Fruit fly (Drosophila melanogaster): Measurements from ENCODE around the gene mnb.

Gene mnb

DNA sequence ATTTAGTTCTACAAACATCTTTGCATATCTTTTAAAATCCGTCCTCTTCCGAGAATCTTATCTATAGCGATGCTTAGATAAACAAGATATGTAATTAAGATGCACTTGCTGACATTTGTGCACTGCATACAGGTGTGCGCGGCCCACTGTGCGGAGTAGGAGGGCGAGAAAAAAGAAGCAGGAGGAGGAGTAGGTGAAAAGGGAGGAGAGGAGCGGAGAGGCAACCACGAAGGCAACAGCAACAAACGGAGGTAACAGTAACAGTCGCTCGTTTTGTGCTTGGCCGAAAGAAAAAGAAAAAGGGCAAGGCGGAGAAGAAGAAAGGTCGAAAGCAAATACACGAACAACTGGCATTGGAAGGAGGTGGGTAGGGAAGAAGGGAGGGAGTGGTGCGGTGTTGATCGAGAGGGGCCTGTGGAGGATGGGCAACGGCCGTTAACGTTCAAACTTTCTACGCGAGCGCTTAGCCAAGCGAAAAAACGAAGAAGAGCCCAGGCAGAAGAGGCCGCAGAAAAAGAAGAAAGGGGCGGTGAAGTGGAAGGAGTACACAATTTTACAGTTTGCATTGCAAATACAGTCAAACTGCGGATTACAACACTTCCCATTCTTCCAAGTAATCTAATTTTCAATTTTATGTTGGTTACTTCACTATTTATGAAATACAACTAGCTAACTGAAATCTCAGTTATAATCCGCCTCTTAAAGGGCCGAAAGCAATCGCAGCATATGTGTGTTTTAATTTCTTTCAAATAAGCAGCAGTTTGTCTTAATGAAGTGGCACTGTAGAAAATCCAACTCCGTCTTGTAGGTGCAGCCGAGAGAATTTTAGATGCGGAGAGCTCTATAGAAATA lies 54.6 kb downstream of the mnb start:
- TF ChIP-seq CTCF (optimal IDR thresholded peaks at IDR 0.05) (no peak), CG8478 (optimal IDR thresholded peaks at IDR 0.05) (no peak)

DNA sequence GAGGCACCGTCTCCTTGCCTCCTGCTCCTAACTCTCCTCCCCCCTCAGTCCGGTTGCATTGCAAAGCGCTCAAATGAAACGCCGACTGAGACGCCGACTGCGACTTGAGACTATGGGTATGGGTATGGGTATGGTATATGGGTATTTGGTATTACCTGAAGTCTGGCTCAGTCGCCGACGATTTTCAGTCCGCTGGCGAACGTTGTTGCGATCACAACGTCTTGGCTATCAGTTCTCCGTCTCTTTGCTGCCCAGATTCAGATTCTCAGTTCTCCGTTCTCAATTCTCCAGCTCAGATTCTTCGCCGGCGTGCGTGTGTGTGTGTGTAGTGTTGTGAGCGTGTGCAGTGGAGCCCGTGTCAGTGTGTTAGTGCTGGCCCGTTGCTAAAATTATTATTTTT lies 56.4 kb downstream of the mnb start, which contains the start of gene CG6398:
TSS of gene CG6398 (plus strand) at position 185 of the 400 bp plus-strand sequence.
- no peak for TF ChIP-seq CG8478 (optimal IDR thresholded peaks at IDR 0.05)

DNA sequence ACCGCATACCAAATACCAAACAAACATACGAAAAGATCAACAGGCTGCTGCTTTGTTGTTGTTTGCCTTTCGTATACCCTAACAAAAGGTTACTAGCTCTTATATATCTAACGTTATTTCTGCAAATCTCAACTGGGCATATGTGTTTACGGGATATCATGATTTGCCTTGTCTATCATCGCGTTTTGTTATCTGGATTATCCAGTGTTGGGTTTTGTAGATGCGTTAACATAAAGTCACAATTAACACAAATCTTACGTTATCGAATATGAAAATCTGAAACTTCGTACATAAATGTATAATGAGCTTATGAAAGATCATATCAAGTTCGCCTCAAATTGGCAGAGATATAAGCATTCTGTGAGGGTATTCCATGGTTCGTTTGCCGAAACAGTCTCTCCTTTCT lies 56.8 kb downstream of the mnb start:
- TF ChIP-seq CG8478 (optimal IDR thresholded peaks at IDR 0.05) (no peak), CTCF (optimal IDR thresholded peaks at IDR 0.05) (no peak)

DNA sequence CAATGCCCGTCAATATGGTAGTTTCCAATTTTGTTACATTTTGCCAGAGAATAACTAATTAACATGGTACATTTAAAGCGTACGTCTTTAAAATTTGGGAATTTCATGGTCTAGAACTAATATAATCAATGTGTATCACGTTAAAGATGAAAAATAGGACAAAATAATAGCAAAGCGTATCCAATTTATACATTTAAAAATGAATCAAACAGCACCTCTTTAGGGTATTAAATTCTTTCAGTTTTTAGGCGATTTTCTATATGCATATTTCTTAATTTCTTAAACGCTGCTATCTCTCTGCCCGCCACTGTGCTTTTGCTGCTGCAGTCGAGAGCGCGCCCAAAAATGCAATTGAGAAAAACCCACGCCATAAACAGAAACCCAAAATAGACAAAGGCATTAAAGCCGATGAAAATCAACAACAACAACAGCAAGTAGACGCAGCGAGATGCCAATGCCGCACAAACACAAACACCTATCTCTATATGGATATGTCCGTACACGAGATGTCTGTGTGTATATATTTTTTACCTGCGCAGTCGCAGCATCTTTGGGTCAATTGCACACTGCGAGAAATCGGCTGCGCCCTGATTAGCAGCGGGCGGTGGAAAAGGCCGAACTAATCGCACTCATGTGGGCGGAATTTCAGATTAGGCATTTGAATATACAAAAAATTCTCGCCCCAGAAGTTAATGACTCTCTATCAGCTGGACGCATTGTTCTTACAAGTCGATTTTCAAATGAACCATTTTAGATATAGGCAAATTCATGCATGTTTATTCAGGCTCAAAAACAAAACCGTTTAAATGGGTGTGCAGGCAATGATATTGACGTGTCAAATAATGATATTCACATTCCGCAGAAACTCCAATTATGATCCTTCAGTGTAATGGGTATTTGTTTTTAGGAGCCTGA lies 57.7 kb downstream of the mnb start:
- TF ChIP-seq CTCF (optimal IDR thresholded peaks at IDR 0.05): no peak
- TF ChIP-seq CG8478 (optimal IDR thresholded peaks at IDR 0.05): no peak

DNA sequence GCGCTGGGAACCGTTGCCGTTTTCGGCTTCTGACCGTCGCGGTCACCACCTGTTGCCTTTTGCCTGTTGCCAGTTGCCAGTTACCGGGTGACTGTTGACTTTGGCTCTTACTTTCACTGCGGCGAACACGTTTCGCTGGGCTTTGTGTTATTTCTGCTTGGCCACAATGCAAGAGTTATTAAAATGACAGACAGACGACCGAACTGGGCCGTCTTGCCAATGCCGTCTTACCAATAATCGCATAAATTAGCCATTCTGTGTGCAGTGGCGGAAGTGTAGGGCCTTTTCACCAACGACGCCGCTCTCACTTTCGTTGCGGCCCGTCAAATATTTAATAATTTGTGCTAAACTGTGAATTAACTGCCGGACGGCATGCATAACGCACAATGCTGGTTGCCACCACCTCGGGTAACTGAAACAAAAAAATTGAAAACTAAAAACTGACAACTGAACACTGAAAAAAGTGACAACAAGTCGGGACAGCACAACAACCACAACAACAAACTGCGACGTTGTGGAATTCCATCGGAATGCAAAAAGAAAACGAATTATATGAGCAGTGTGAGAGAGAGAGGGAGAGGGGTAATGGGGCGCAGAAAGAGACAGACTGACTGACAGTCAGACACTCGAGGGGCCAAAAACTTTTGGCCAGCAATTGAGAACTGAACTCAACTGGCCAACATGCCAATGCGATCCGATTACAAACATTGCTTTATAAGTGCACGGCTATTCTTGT lies 58.6 kb downstream of the mnb start:
- TF ChIP-seq CTCF (optimal IDR thresholded peaks at IDR 0.05) (no peak), CG8478 (optimal IDR thresholded peaks at IDR 0.05) (no peak)

DNA sequence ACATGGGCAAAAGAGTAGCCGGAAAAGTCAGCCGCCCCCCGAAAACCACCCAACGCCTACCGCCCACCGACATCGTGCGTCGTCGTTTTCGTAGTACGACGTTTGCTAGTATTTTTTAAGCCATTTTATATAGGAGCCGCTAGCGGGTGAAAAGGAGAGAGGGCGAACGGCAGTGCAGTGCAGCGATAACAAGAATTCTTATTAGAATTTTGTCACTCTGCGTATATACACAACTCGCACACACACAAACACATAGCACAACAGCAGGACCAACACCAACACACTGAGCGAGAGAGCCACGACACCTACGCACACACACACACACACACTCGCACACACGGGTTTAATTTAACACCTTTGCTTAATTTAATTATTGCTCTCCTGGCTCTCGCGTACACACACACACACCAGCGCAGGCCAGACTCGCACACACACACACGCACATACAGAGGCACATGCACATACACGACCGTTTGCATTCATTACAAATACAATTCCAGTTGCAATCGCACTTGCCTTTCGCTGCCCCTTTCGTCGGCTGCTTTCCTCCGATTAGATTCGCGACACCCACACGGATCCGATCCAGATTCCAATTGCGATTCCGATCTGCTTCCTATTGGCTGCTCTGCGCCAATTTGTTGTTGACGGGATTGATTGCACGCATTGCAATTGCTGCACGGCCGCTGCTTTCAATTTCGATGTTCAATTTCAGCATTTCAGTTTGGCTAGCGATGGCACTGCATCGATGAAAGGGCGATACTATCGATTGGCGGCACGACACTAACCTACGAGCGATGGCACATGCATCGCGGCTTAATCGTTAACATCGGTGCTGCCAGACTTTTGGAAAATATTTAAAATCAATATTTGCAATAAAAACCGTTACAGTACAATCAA lies 60.0 kb downstream of the mnb start, which contains the start of gene Socs16D:
TSS of gene Socs16D (minus strand) at position 758 of the 897 bp plus-strand sequence.
- TF ChIP-seq CTCF (optimal IDR thresholded peaks at IDR 0.05) (peak; percentile 28 to 59), CG8478 (optimal IDR thresholded peaks at IDR 0.05) (no peak)

DNA sequence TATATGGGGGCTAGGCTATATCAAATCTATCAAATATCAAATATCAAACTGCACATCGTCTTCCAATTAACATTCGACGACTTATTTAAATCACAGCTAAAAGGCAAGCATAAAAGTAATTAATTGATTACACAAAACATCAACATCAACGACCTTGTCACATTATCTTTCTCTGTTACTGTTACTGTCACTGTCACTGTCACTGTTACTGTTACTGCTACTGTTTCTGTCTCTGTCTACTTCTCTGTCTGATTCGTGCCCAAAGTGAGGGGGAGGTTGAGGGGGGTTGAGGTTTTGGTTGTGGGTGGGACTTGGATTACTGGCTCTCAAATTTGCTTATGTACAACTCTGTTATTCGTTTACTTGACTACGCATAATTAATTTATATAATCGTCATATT lies 65.6 kb downstream of the mnb start:
- no peak for TF ChIP-seq CG8478 (optimal IDR thresholded peaks at IDR 0.05)
- no peak for TF ChIP-seq CTCF (optimal IDR thresholded peaks at IDR 0.05)

DNA sequence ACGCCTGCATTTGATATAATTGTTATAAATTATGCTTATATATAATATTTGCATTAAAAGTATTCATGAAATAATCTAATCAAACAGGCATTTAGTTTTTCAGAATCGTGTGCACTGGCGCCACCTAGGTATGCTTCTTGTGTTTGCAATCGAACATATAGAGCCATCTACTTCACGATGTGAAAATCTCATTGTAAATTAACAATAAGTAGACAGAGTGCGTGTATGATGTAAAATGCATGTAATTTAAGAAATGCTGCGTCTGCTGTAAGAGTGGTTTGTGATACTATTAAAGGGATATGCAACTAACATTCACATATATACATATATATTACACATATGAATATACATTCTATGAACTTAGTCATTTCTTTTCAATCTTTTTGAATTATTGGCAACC lies 66.8 kb downstream of the mnb start:
- TF ChIP-seq CTCF (optimal IDR thresholded peaks at IDR 0.05) (peak; percentile 95), CG8478 (optimal IDR thresholded peaks at IDR 0.05) (no peak)

DNA sequence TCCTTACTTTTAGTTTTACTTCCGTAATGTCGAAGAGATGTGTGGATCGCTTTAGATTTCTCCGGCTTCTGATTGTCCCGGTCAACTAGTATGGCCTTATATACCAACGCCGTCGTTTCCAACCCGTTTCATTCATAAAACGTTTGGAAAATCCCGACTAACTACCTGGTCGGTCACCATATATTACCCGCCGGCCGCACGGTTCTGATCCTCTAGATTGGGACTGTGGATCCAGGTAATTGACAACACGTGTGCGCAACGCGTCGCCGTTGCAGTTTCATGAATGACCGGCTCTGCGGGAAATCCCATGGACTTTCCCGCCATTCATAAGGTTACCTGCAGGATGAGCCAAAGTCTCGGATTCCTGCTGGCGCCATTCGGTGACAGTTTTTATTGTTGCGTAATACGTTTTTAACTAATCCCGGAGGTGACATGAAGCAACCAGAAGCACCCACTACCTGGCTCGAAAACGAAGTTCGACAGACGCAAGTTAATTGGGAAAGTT lies 67.3 kb downstream of the mnb start, which contains the start of gene CG12986:
TSS of gene CG12986 (minus strand) at position 51 of the 505 bp plus-strand sequence.
- TF ChIP-seq CG8478 (optimal IDR thresholded peaks at IDR 0.05): no peak
- no peak for TF ChIP-seq CTCF (optimal IDR thresholded peaks at IDR 0.05)

DNA sequence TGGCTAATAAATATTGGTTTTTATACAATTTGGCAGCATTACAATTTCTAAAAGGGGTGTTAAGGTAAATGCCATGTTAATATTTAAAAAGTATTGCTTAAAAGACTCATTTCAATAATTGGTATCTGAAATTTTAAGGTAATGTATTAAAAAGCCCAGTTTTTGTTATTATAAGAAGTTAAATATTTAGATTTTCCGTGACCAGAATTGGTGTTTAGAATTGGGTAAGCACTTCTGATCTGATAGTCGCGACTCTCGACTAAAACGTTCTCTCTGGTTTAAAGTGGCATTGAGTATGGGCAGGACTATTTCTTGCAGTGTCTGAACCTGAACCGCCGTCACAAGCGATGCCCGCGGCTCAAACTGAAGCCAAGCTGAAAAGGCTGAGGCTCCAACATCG lies 70.6 kb downstream of the mnb start:
- TF ChIP-seq CTCF (optimal IDR thresholded peaks at IDR 0.05) (no peak), CG8478 (optimal IDR thresholded peaks at IDR 0.05) (no peak)

DNA sequence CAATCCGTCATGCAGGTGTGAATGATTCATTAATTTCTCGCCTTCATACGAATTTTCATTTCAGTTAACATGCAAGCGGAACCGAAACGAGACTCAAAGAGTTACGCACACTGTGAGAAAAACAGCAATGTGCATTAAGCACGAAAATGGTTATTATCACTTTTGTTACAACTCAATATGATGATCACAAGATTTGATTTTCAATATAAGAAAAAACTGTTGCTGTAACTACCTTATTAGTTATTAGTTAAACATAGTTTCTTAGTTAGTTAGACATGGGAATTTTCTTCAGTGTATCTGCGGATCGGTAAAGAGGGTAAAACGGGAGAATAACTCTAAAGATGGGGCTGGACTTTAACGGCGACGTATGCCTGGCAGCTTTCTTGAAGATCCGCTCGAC lies 72.2 kb downstream of the mnb start:
- no peak for TF ChIP-seq CG8478 (optimal IDR thresholded peaks at IDR 0.05)
- no peak for TF ChIP-seq CTCF (optimal IDR thresholded peaks at IDR 0.05)
